Worm (Caenorhabditis elegans) whole organism, L3 larva: ENCODE data around the gene ZK1240.1.

Source experiments
- nhr-25 ChIP-seq: sonication (generic microtip); optimal IDR thresholded peaks from 2 replicates; lab custom pipeline; 2017; ENCODE audit warnings: missing biosample characterization, missing genetic modification characterization
- skn-1 ChIP-seq: fragments of 150-350 bp; optimal IDR thresholded peaks from 2 replicates; lab custom pipeline; 2014; ENCODE audit warnings: missing biosample characterization, missing genetic modification characterization

ce11 chrII:2380174-2380573 lies 51.0 kb downstream of the ZK1240.1 start, which contains the start of gene F16G10.7:
- TF ChIP-seq skn-1 (tag; lab: Kevin White, UChicago) (no peak), nhr-25 (no peak)
